Fruit fly (Drosophila melanogaster): ENCODE data around the gene CG34426.

dm6 chr3L:8835441-8835840 is 33.2 kb downstream of the CG34426 start:
- no peak for TF ChIP-seq CG14711 (tag; optimal IDR thresholded peaks at IDR 0.05)
- TF ChIP-seq CG1620 (GFP tag; optimal IDR thresholded peaks at IDR 0.05) = no peak
- TF ChIP-seq Crg-1 (GFP tag; optimal IDR thresholded peaks at IDR 0.05) = no peak
- no peak for TF ChIP-seq kay (GFP tag; ENCODE audit: borderline replicate concordance)
- no peak for TF ChIP-seq cnc (optimal IDR thresholded peaks at IDR 0.05)
- TF ChIP-seq Clk (GFP tag; optimal IDR thresholded peaks at IDR 0.05) = no peak
- no peak for TF ChIP-seq bab1 (GFP tag; optimal IDR thresholded peaks at IDR 0.05)
- TF ChIP-seq Hr96 (GFP tag; optimal IDR thresholded peaks at IDR 0.05) = no peak
- TF ChIP-seq CG5204 (GFP tag; optimal IDR thresholded peaks at IDR 0.05) = no peak
- no peak for TF ChIP-seq cic (GFP tag; optimal IDR thresholded peaks at IDR 0.05)
- no peak for TF ChIP-seq CG7101 (tag; optimal IDR thresholded peaks at IDR 0.05)

Measured in whole organism, adult.